Fruit fly (Drosophila melanogaster): ENCODE results near the gene ari-1.

DNA sequence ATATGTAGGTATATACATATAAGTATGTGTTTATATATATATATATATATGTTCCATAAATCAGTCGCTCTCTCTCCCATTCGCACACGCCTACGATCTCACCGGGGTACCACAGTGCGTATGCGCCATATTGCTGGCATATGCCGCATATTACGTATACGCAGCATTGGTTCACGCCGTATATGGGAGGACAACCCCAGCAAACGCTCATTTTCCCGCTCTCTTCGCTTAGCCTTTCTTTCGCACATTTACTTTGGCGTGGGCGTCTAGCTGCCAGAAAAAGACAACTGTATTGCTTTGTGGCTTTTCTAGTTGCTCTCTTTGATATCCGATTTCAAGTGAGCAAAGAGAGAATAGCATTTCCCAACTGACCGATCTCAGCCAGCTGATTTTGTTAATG lies 22.8 kb downstream of the ari-1 start:
- no peak for TF ChIP-seq CG11902 (GFP tag; optimal IDR thresholded peaks at IDR 0.05)
- TF ChIP-seq CG3919 (GFP tag; optimal IDR thresholded peaks at IDR 0.05) = no peak
- TF ChIP-seq OdsH (GFP tag; optimal IDR thresholded peaks at IDR 0.05) = no peak
- no peak for TF ChIP-seq Gug (GFP tag; IDR thresholded peaks at IDR 0.05)
- no peak for TF ChIP-seq CG3032 (tag; optimal IDR thresholded peaks at IDR 0.05)
- TF ChIP-seq Hr39 (GFP tag; optimal IDR thresholded peaks at IDR 0.05) = no peak
- TF ChIP-seq Ets21C (GFP tag; optimal IDR thresholded peaks at IDR 0.05) = no peak

Measured in whole organism, prepupa.